Worm (Caenorhabditis elegans): ENCODE data around the gene F55B11.5.

- TF ChIP-seq snpc-4 (tag; optimal IDR thresholded peaks at IDR 0.05) (no peak), nhr-12 (tag; optimal IDR thresholded peaks at IDR 0.05) (no peak), tbx-8 (GFP tag; optimal IDR thresholded peaks at IDR 0.05) (no peak), ceh-43 (GFP tag; optimal IDR thresholded peaks at IDR 0.05) (no peak), lsy-2 (tag; optimal IDR thresholded peaks at IDR 0.05) (no peak), mab-5 (tag; optimal IDR thresholded peaks at IDR 0.05) (no peak), nhr-28 (tag; optimal IDR thresholded peaks at IDR 0.05) (no peak), elt-3 (tag; optimal IDR thresholded peaks at IDR 0.05) (no peak), ztf-11 (tag; optimal IDR thresholded peaks at IDR 0.05) (no peak), lin-13 (tag; optimal IDR thresholded peaks at IDR 0.05) (no peak), nhr-2 (tag; optimal IDR thresholded peaks at IDR 0.05) (no peak), flh-1 (GFP tag; optimal IDR thresholded peaks at IDR 0.05) (no peak), blmp-1 (tag; optimal IDR thresholded peaks at IDR 0.05) (no peak), sptf-1 (tag; optimal IDR thresholded peaks at IDR 0.05) (no peak)
These were observed 13.3 kb upstream of the F55B11.5 start for ce11 chrIV:14414200-14414599.
